Fruit fly (Drosophila melanogaster) whole organism, prepupa: ENCODE measurements around the gene CG31029.

Experiments used
- Blimp-1 ChIP-seq: fragments of 200-800 bp; sonication (Bioruptor generic); optimal IDR thresholded peaks from 3 replicates; lab custom pipeline; 2017; ENCODE audit warnings: missing biosample characterization, missing genetic modification characterization, mild to moderate bottlenecking, moderate library complexity, missing genetic modification reagents
- CG10631 ChIP-seq: fragments of 200-800 bp; sonication (Bioruptor generic); optimal IDR thresholded peaks from 2 replicates; lab custom pipeline; 2016; ENCODE audit warnings: missing biosample characterization, missing genetic modification characterization
- CG10669 ChIP-seq: fragments of 200-800 bp; sonication (Bioruptor generic); optimal IDR thresholded peaks from 3 replicates; lab custom pipeline; 2018; ENCODE audit warnings: missing biosample characterization, mild to moderate bottlenecking, missing genetic modification characterization, moderate library complexity
- CG11294 ChIP-seq: fragments of 200-800 bp; sonication (Bioruptor generic); IDR thresholded peaks from 2 replicates; pipeline ENCODE4 v1.3.6; 2022; ENCODE audit warnings: missing biosample characterization, missing genetic modification characterization
- CG16779 ChIP-seq: fragments of 200-800 bp; sonication (Bioruptor generic); optimal IDR thresholded peaks from 3 replicates; lab custom pipeline; 2017; ENCODE audit warnings: missing biosample characterization, mild to moderate bottlenecking, missing genetic modification characterization
- CG3032 ChIP-seq: fragments of 200-800 bp; optimal IDR thresholded peaks from 2 replicates; lab custom pipeline; 2019; ENCODE audit warnings: missing biosample characterization, mild to moderate bottlenecking, missing genetic modification characterization, moderate library complexity
- CG31627 ChIP-seq: fragments of 200-800 bp; sonication (Bioruptor generic); optimal IDR thresholded peaks from 3 replicates; lab custom pipeline; 2016; ENCODE audit warnings: missing biosample characterization, missing genetic modification characterization
- CG32006 ChIP-seq: fragments of 200-800 bp; sonication (Bioruptor generic); optimal IDR thresholded peaks from 3 replicates; lab custom pipeline; 2017; ENCODE audit warnings: missing biosample characterization, mild to moderate bottlenecking, missing genetic modification characterization
- CG3919 ChIP-seq: fragments of 200-800 bp; sonication (Bioruptor generic); optimal IDR thresholded peaks from 3 replicates; lab custom pipeline; 2016; ENCODE audit warnings: missing biosample characterization, missing genetic modification characterization
- CG4318 ChIP-seq: fragments of 200-800 bp; sonication (Bioruptor generic); optimal IDR thresholded peaks from 3 replicates; lab custom pipeline; 2017; ENCODE audit warnings: missing biosample characterization, mild to moderate bottlenecking, missing genetic modification characterization
- CG6163 ChIP-seq: fragments of 200-800 bp; sonication (Bioruptor generic); IDR thresholded peaks from 3 replicates; pipeline ENCODE4 v1.3.6; 2022; ENCODE audit warnings: missing biosample characterization, missing genetic modification characterization
- CG6276 ChIP-seq: fragments of 200-800 bp; sonication (Bioruptor generic); optimal IDR thresholded peaks from 2 replicates; lab custom pipeline; 2017; ENCODE audit warnings: missing biosample characterization, mild to moderate bottlenecking, missing genetic modification characterization
- CG6808 ChIP-seq: fragments of 200-800 bp; sonication (Bioruptor generic); optimal IDR thresholded peaks from 3 replicates; lab custom pipeline; 2017; ENCODE audit warnings: missing biosample characterization, missing genetic modification characterization, mild to moderate bottlenecking, moderate library complexity, missing genetic modification reagents
- CG6854 ChIP-seq: fragments of 200-800 bp; sonication (Bioruptor generic); optimal IDR thresholded peaks from 2 replicates; lab custom pipeline; 2017; ENCODE audit warnings: missing biosample characterization, mild to moderate bottlenecking, missing genetic modification characterization
- CG7368 ChIP-seq: fragments of 200-800 bp; sonication (Bioruptor generic); optimal IDR thresholded peaks from 3 replicates; lab custom pipeline; 2016; ENCODE audit warnings: missing biosample characterization, missing genetic modification characterization
- CG8119 ChIP-seq: fragments of 200-800 bp; sonication (Bioruptor generic); IDR thresholded peaks from 3 replicates; pipeline ENCODE4 v1.3.6; 2022; ENCODE audit warnings: missing biosample characterization, missing genetic modification characterization
- CG8319 ChIP-seq: fragments of 200-800 bp; sonication (Bioruptor generic); optimal IDR thresholded peaks from 3 replicates; lab custom pipeline; 2016; ENCODE audit warnings: missing biosample characterization, missing genetic modification characterization
- CG9139 ChIP-seq: fragments of 200-800 bp; sonication (Bioruptor generic); optimal IDR thresholded peaks from 3 replicates; lab custom pipeline; 2017; ENCODE audit warnings: missing biosample characterization, mild to moderate bottlenecking, missing genetic modification characterization
- Eip78C ChIP-seq: fragments of 200-800 bp; sonication (Bioruptor generic); peaks from one replicate; lab custom pipeline; 2016; ENCODE audit warnings: missing biosample characterization, missing genetic modification characterization
- Eip93F ChIP-seq: fragments of 200-800 bp; sonication (Bioruptor generic); optimal IDR thresholded peaks from 2 replicates; lab custom pipeline; 2016; ENCODE audit warnings: missing biosample characterization, mild to moderate bottlenecking, missing genetic modification characterization
- Ets21C ChIP-seq: fragments of 200-800 bp; sonication (Bioruptor generic); optimal IDR thresholded peaks from 3 replicates; lab custom pipeline; 2016; ENCODE audit warnings: missing biosample characterization, missing genetic modification characterization
- Ets96B ChIP-seq: fragments of 200-800 bp; optimal IDR thresholded peaks from 2 replicates; lab custom pipeline; 2019; ENCODE audit warnings: missing biosample characterization, mild to moderate bottlenecking, missing genetic modification characterization, moderate library complexity
- Gug ChIP-seq: fragments of 200-800 bp; sonication (Bioruptor generic); IDR thresholded peaks from 2 replicates; pipeline ENCODE4 v1.3.6; 2022; ENCODE audit warnings: missing biosample characterization, missing genetic modification characterization
- Hr38 ChIP-seq: sonication (Bioruptor generic); optimal IDR thresholded peaks from 2 replicates; lab custom pipeline; 2016; ENCODE audit warnings: missing biosample characterization, missing genetic modification characterization
- Hr39 ChIP-seq: fragments of 200-800 bp; sonication (Bioruptor generic); optimal IDR thresholded peaks from 2 replicates; lab custom pipeline; 2016; ENCODE audit warnings: missing biosample characterization, missing genetic modification characterization
- Hr4 ChIP-seq: fragments of 200-800 bp; sonication (Bioruptor generic); optimal IDR thresholded peaks from 3 replicates; lab custom pipeline; 2016; ENCODE audit warnings: missing biosample characterization, missing genetic modification characterization
- Lpt ChIP-seq: fragments of 200-800 bp; sonication (Bioruptor generic); optimal IDR thresholded peaks from 3 replicates; lab custom pipeline; 2016; ENCODE audit warnings: missing biosample characterization, missing genetic modification characterization
- Met ChIP-seq: fragments of 200-800 bp; sonication (Bioruptor generic); optimal IDR thresholded peaks from 3 replicates; lab custom pipeline; 2016; ENCODE audit warnings: missing biosample characterization, missing genetic modification characterization
- OdsH ChIP-seq: fragments of 200-800 bp; sonication (Bioruptor generic); optimal IDR thresholded peaks from 3 replicates; lab custom pipeline; 2016; ENCODE audit warnings: missing biosample characterization, missing genetic modification characterization
- Smox ChIP-seq: fragments of 200-800 bp; sonication (Bioruptor generic); optimal IDR thresholded peaks from 3 replicates; lab custom pipeline; 2016; ENCODE audit warnings: missing biosample characterization, missing genetic modification characterization
- Sox102F ChIP-seq: fragments of 200-800 bp; sonication (Bioruptor generic); optimal IDR thresholded peaks from 2 replicates; lab custom pipeline; 2016; ENCODE audit warnings: missing biosample characterization, mild to moderate bottlenecking, missing genetic modification characterization
- Sox14 ChIP-seq: fragments of 200-800 bp; sonication (Bioruptor generic); optimal IDR thresholded peaks from 3 replicates; lab custom pipeline; 2016; ENCODE audit warnings: missing biosample characterization, missing genetic modification characterization
- Sox15 ChIP-seq: fragments of 200-800 bp; sonication (Bioruptor generic); optimal IDR thresholded peaks from 3 replicates; lab custom pipeline; 2016; ENCODE audit warnings: missing biosample characterization, missing genetic modification characterization
- achi ChIP-seq: fragments of 200-800 bp; sonication (Bioruptor generic); optimal IDR thresholded peaks from 3 replicates; lab custom pipeline; 2016; ENCODE audit warnings: missing biosample characterization, missing genetic modification characterization
- acj6 ChIP-seq: fragments of 200-800 bp; sonication (Bioruptor generic); optimal IDR thresholded peaks from 3 replicates; lab custom pipeline; 2016; ENCODE audit warnings: missing biosample characterization, missing genetic modification characterization
- cyc ChIP-seq: fragments of 200-800 bp; sonication (Bioruptor generic); optimal IDR thresholded peaks from 3 replicates; lab custom pipeline; 2016; ENCODE audit warnings: missing biosample characterization, missing genetic modification characterization
- dac ChIP-seq: fragments of 200-800 bp; sonication (Bioruptor generic); optimal IDR thresholded peaks from 2 replicates; lab custom pipeline; 2017; ENCODE audit warnings: missing biosample characterization, mild to moderate bottlenecking, missing genetic modification characterization
- dsx ChIP-seq: fragments of 200-800 bp; optimal IDR thresholded peaks from 3 replicates; lab custom pipeline; 2019; ENCODE audit warnings: missing biosample characterization, mild to moderate bottlenecking, missing genetic modification characterization, moderate library complexity; ENCODE audit not compliant: poor library complexity, severe bottlenecking
- esn ChIP-seq: fragments of 200-800 bp; sonication (Bioruptor generic); optimal IDR thresholded peaks from 2 replicates; lab custom pipeline; 2016; ENCODE audit warnings: missing biosample characterization, mild to moderate bottlenecking, missing genetic modification characterization, moderate library complexity
- fd59A ChIP-seq: fragments of 200-800 bp; sonication (Bioruptor generic); optimal IDR thresholded peaks from 2 replicates; lab custom pipeline; 2017; ENCODE audit warnings: missing biosample characterization, mild to moderate bottlenecking, missing genetic modification characterization, missing genetic modification reagents
- fd85E ChIP-seq: fragments of 200-800 bp; sonication (Bioruptor generic); optimal IDR thresholded peaks from 3 replicates; lab custom pipeline; 2016; ENCODE audit warnings: missing biosample characterization, missing genetic modification characterization
- fkh ChIP-seq: fragments of 200-800 bp; sonication (Bioruptor generic); optimal IDR thresholded peaks from 3 replicates; lab custom pipeline; 2017; ENCODE audit warnings: missing biosample characterization, mild to moderate bottlenecking, missing genetic modification characterization, moderate library complexity
- lz ChIP-seq: fragments of 200-800 bp; sonication (Bioruptor generic); optimal IDR thresholded peaks from 3 replicates; lab custom pipeline; 2016; ENCODE audit warnings: missing biosample characterization, missing genetic modification characterization
- pdm3 ChIP-seq: fragments of 200-800 bp; sonication (Bioruptor generic); optimal IDR thresholded peaks from 3 replicates; lab custom pipeline; 2016; ENCODE audit warnings: missing biosample characterization, missing genetic modification characterization
- salr ChIP-seq, 2 experiments: fragments of 200-800 bp; sonication (Bioruptor generic); optimal IDR thresholded peaks; 3 replicates each; lab custom pipeline; 2016 to 2018; ENCODE audit warnings: missing biosample characterization in 2 of 2, missing genetic modification characterization in 2 of 2, mild to moderate bottlenecking in 1 of 2
- spab ChIP-seq: fragments of 200-800 bp; sonication (Bioruptor generic); optimal IDR thresholded peaks from 2 replicates; lab custom pipeline; 2017; ENCODE audit warnings: missing biosample characterization, mild to moderate bottlenecking, missing genetic modification characterization, missing genetic modification reagents
- ss ChIP-seq, 2 experiments: fragments of 200-800 bp; sonication (Bioruptor generic); optimal IDR thresholded peaks; 2 replicates in 1 of 2; 3 replicates in 1 of 2; lab custom pipeline; 2017 to 2018; ENCODE audit warnings: mild to moderate bottlenecking in 2 of 2, missing biosample characterization in 2 of 2, missing genetic modification characterization in 2 of 2, moderate library complexity in 1 of 2
- topi ChIP-seq: fragments of 200-800 bp; sonication (Bioruptor generic); optimal IDR thresholded peaks from 3 replicates; lab custom pipeline; 2016; ENCODE audit warnings: missing biosample characterization, missing genetic modification characterization
- vri ChIP-seq: fragments of 200-800 bp; sonication (Bioruptor generic); optimal IDR thresholded peaks from 3 replicates; lab custom pipeline; 2016; ENCODE audit warnings: missing biosample characterization, mild to moderate bottlenecking, missing genetic modification characterization

Gene CG31029

DNA sequence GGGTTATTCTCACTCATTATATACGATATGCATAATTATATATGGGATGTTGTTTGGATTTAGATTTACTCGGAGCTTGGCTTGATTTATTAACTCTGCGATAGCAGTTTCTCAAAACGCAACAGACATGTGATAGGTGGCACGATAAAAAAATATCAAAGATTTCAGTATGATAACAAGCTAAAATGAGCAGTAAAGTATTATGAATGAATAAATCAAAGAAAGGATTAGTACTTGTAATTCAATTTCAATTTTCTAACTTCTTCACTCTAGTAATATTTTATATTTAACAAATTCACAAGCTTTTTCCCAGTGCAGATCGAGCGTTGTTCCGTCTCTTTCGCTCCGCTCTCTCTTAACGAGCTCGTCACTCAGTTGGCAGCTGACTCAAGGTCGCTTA, 48.1 kb downstream of the CG31029 start (continued):
- TF ChIP-seq CG9139 (no peak), Hr38 (GFP tag; lab: Kevin White, UChicago) (no peak), CG6163 (GFP tag; lab: Robert Waterston, UW) (no peak), Sox102F (no peak), CG16779 (tag; lab: Kevin White, UChicago) (no peak), CG6808 (GFP tag; lab: Kevin White, UChicago) (no peak), pdm3 (GFP tag; lab: Kevin White, UChicago) (no peak), Hr4 (GFP tag; lab: Kevin White, UChicago) (peak; percentile 3), CG11294 (GFP tag; lab: Robert Waterston, UW) (no peak), Eip78C (GFP tag; lab: Kevin White, UChicago) (peak; percentile 58), topi (peak; percentile 6)

DNA sequence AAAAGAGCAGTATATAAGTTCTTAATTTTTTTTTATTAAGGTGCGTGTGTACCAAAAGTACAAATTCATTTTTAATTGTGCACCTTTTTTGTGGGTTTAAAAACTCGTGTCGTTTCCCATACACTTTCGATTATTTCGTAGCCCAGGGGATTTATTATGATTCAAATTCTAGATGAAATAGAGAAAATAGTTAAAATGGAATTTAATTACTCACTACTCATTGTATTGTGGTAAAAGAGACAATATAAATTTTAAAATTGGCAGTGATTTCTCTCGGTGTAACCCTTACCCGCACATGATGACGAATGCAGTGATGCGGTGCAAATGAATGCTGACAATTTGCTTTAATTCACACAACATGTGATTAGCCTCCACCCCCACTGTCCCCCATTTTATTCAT, 49.0 kb downstream of the CG31029 start:
- peak; percentile 18 for TF ChIP-seq OdsH (GFP tag; lab: Kevin White, UChicago)
- TF ChIP-seq CG3032 (tag; lab: Kevin White, UChicago): no peak
- TF ChIP-seq CG8119 (GFP tag; lab: Robert Waterston, UW): no peak
- peak; percentile 64 for TF ChIP-seq topi
- no peak for TF ChIP-seq vri (GFP tag; lab: Kevin White, UChicago)
- TF ChIP-seq Sox102F: peak; percentile 23
- peak; percentile 55 for TF ChIP-seq cyc (GFP tag; lab: Kevin White, UChicago)
- TF ChIP-seq lz (GFP tag; lab: Kevin White, UChicago): peak; percentile 32
- TF ChIP-seq CG10669 (GFP tag; lab: Kevin White, UChicago): no peak
- TF ChIP-seq Sox14 (GFP tag; lab: Kevin White, UChicago): peak; percentile 16
- no peak for TF ChIP-seq CG4318 (GFP tag; lab: Kevin White, UChicago)
- peak; percentile 63 for TF ChIP-seq CG31627 (GFP tag; lab: Kevin White, UChicago)
- no peak for TF ChIP-seq fkh (GFP tag; lab: Kevin White, UChicago)
- no peak for TF ChIP-seq Ets96B (tag; lab: Kevin White, UChicago)
- no peak for TF ChIP-seq dsx (GFP tag; lab: Kevin White, UChicago)
- no peak for TF ChIP-seq CG6276 (GFP tag; lab: Kevin White, UChicago)
- TF ChIP-seq CG3919 (GFP tag; lab: Kevin White, UChicago): peak; percentile 32
- no peak for TF ChIP-seq fd59A
- no peak for TF ChIP-seq achi (GFP tag; lab: Kevin White, UChicago)
- TF ChIP-seq CG10631 (GFP tag; lab: Kevin White, UChicago): no peak
- no peak for TF ChIP-seq Blimp-1 (GFP tag; lab: Kevin White, UChicago)
- no peak for TF ChIP-seq Eip93F
- peak; percentile 8 for TF ChIP-seq acj6 (GFP tag; lab: Kevin White, UChicago)
- no peak for TF ChIP-seq CG7368 (GFP tag; lab: Kevin White, UChicago)
- peak; percentile 61 for TF ChIP-seq Hr39 (GFP tag; lab: Kevin White, UChicago)
- no peak; the same call in 1 of the 2 replicates for TF ChIP-seq CG11294 (GFP tag; lab: Robert Waterston, UW)
- TF ChIP-seq CG16779 (tag; lab: Kevin White, UChicago): no peak
- TF ChIP-seq spab (GFP tag; lab: Kevin White, UChicago): no peak
- no peak for TF ChIP-seq Gug
- no peak for TF ChIP-seq dac (GFP tag; lab: Kevin White, UChicago)
- TF ChIP-seq CG9139: no peak
- no peak for TF ChIP-seq CG8319 (GFP tag; lab: Kevin White, UChicago)
- TF ChIP-seq esn (GFP tag; lab: Kevin White, UChicago): peak; percentile 50
- peak; percentile 22 for TF ChIP-seq Ets21C (GFP tag; lab: Kevin White, UChicago)
- no peak for TF ChIP-seq Met (GFP tag; lab: Kevin White, UChicago)
- TF ChIP-seq ss (GFP tag; optimal IDR thresholded peaks at IDR 0.05; lab: Kevin White, UChicago): no peak
- no peak for TF ChIP-seq Sox15 (GFP tag; lab: Kevin White, UChicago)
- no peak for TF ChIP-seq Hr38 (GFP tag; lab: Kevin White, UChicago)
- no peak for TF ChIP-seq CG6854 (GFP tag; lab: Kevin White, UChicago)
- peak; percentile 17 for TF ChIP-seq CG32006
- TF ChIP-seq Smox (GFP tag; lab: Kevin White, UChicago): peak; percentile 45
- no peak for TF ChIP-seq salr (GFP tag; optimal IDR thresholded peaks at IDR 0.05; lab: Kevin White, UChicago)
- TF ChIP-seq pdm3 (GFP tag; lab: Kevin White, UChicago): peak; percentile 11
- TF ChIP-seq Hr4 (GFP tag; lab: Kevin White, UChicago): peak; percentile 15
- TF ChIP-seq Lpt (GFP tag; lab: Kevin White, UChicago): no peak
- TF ChIP-seq fd85E (GFP tag; lab: Kevin White, UChicago): no peak
